Worm (Caenorhabditis elegans) whole organism, L3 larva: Measurements from ENCODE around the gene ncx-9.

ENCODE experiments used
- ama-1 ChIP-seq: fragments of 150-350 bp; optimal IDR thresholded peaks from 2 replicates; lab custom pipeline; 2018
- ceh-9 ChIP-seq: sonication (generic microtip); optimal IDR thresholded peaks from 2 replicates; lab custom pipeline; 2018; ENCODE audit warnings: missing biosample characterization, missing genetic modification characterization
- elt-2 ChIP-seq: sonication (generic microtip); optimal IDR thresholded peaks from 2 replicates; lab custom pipeline; 2016; ENCODE audit warnings: missing genetic modification reagents, mild to moderate bottlenecking, missing genetic modification characterization, missing compliant biosample characterization
- lin-39 ChIP-seq: fragments of 150-350 bp; optimal IDR thresholded peaks from 2 replicates; lab custom pipeline; 2018; ENCODE audit warnings: missing biosample characterization, missing genetic modification reagents, missing genetic modification characterization
- nhr-76 ChIP-seq: fragments of 150-350 bp; sonication (generic microtip); optimal IDR thresholded peaks from 5 replicates; lab custom pipeline; 2014; ENCODE audit warnings: missing biosample characterization, missing genetic modification characterization
- nhr-77 ChIP-seq: fragments of 150-350 bp; optimal IDR thresholded peaks from 2 replicates; lab custom pipeline; 2014; ENCODE audit warnings: missing biosample characterization, missing genetic modification characterization
- skn-1 ChIP-seq: fragments of 150-350 bp; optimal IDR thresholded peaks from 2 replicates; lab custom pipeline; 2014; ENCODE audit warnings: missing biosample characterization, missing genetic modification characterization
- tbx-2 ChIP-seq: sonication (generic microtip); optimal IDR thresholded peaks from 2 replicates; lab custom pipeline; 2016; ENCODE audit warnings: mild to moderate bottlenecking, missing genetic modification characterization, missing compliant biosample characterization
- ztf-4 ChIP-seq: fragments of 150-350 bp; optimal IDR thresholded peaks from 2 replicates; lab custom pipeline; 2014; ENCODE audit warnings: missing biosample characterization, missing genetic modification characterization

DNA sequence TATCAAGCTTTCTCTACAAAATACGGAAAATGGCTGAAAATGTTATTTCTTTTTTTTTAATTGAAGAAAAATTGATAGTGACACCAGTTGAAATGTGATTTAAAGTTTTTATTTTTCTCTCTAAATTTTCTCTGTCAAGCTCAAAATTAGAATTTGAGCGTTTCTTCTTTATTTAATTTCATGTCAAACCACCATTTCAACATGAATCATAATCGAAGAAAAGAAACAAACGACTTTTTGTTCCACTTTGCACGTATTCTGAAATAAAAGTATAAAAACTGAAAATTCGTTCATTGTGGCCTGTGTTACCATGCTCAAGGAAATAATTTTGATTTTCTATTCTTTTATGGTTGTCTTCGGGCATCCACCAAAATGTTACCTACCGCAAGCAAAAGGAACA is 38.0 kb upstream of the ncx-9 start, which contains the start of gene K11D12.13:
- no peak for TF ChIP-seq ztf-4
- no peak for TF ChIP-seq ama-1
- TF ChIP-seq ceh-9: no peak
- TF ChIP-seq nhr-76 (tag; lab: Kevin White, UChicago): no peak
- no peak for TF ChIP-seq skn-1 (tag; lab: Kevin White, UChicago)
- TF ChIP-seq lin-39 (tag; lab: Kevin White, UChicago): no peak
- TF ChIP-seq tbx-2: no peak
- TF ChIP-seq nhr-77 (tag; lab: Kevin White, UChicago): no peak
- TF ChIP-seq elt-2 (tag; lab: Kevin White, UChicago): no peak
